Worm (Caenorhabditis elegans) whole organism, L3 larva: Measurements from ENCODE around the gene F25H9.7.
A peak's percentile ranks its signal among the peaks of the same experiment; 100 is the strongest.
"Not testable (repeated sequence)": the region's sequence is repeated elsewhere in the genome, so short reads cannot be mapped to it uniquely, and the experiment has no call there.

Experiments used
- R02D3.7 ChIP-seq: fragments of 150-350 bp; optimal IDR thresholded peaks from 2 replicates; lab custom pipeline; 2014; ENCODE audit warnings: missing biosample characterization, missing genetic modification characterization
- ZK546.5 ChIP-seq: sonication (generic microtip); optimal IDR thresholded peaks from 2 replicates; lab custom pipeline; 2017; ENCODE audit warnings: missing biosample characterization, missing genetic modification characterization
- ama-1 ChIP-seq: fragments of 150-350 bp; optimal IDR thresholded peaks from 2 replicates; lab custom pipeline; 2018
- ceh-16 ChIP-seq: sonication (generic microtip); optimal IDR thresholded peaks from 2 replicates; lab custom pipeline; 2017; ENCODE audit warnings: missing biosample characterization, missing genetic modification characterization
- ceh-82 ChIP-seq: fragments of 150-350 bp; optimal IDR thresholded peaks from 2 replicates; lab custom pipeline; 2014; ENCODE audit warnings: missing biosample characterization, missing genetic modification characterization
- ceh-9 ChIP-seq: sonication (generic microtip); optimal IDR thresholded peaks from 2 replicates; lab custom pipeline; 2018; ENCODE audit warnings: missing biosample characterization, missing genetic modification characterization
- daf-12 ChIP-seq: fragments of 150-350 bp; optimal IDR thresholded peaks from 2 replicates; lab custom pipeline; 2014; ENCODE audit warnings: missing biosample characterization, missing genetic modification reagents, missing genetic modification characterization
- egl-27 ChIP-seq: sonication (generic microtip); optimal IDR thresholded peaks from 4 replicates; lab custom pipeline; 2017; ENCODE audit warnings: missing biosample characterization, missing genetic modification reagents, missing genetic modification characterization
- egl-5 ChIP-seq: fragments of 150-350 bp; optimal IDR thresholded peaks from 2 replicates; lab custom pipeline; 2017; ENCODE audit warnings: missing biosample characterization, missing genetic modification reagents, missing genetic modification characterization, inconsistent platforms
- elt-2 ChIP-seq: sonication (generic microtip); optimal IDR thresholded peaks from 2 replicates; lab custom pipeline; 2016; ENCODE audit warnings: missing genetic modification reagents, mild to moderate bottlenecking, missing genetic modification characterization, missing compliant biosample characterization
- elt-3 ChIP-seq, 3 experiments: fragments of 150-350 bp in 1 of 3; sonication (generic microtip) in 2 of 3; optimal IDR thresholded peaks; 2 replicates in 2 of 3; 4 replicates in 1 of 3; lab custom pipeline; 2014 to 2017; ENCODE audit warnings: missing biosample characterization in 3 of 3, missing genetic modification characterization in 3 of 3
- fkh-10 ChIP-seq: sonication (generic microtip); optimal IDR thresholded peaks from 2 replicates; lab custom pipeline; 2017; ENCODE audit warnings: missing biosample characterization, missing genetic modification reagents, missing genetic modification characterization
- fkh-2 ChIP-seq: fragments of 150-350 bp; optimal IDR thresholded peaks from 2 replicates; lab custom pipeline; 2014; ENCODE audit warnings: missing biosample characterization, missing genetic modification reagents, missing genetic modification characterization
- fos-1 ChIP-seq: fragments of 150-350 bp; optimal IDR thresholded peaks from 2 replicates; lab custom pipeline; 2014; ENCODE audit warnings: missing biosample characterization, missing genetic modification characterization
- hmg-11 ChIP-seq: sonication (generic microtip); optimal IDR thresholded peaks from 2 replicates; lab custom pipeline; 2016; ENCODE audit warnings: missing genetic modification characterization, missing compliant biosample characterization
- jun-1 ChIP-seq: fragments of 150-350 bp; optimal IDR thresholded peaks from 2 replicates; lab custom pipeline; 2014; ENCODE audit warnings: missing biosample characterization, missing genetic modification reagents, missing genetic modification characterization
- lin-15B ChIP-seq: fragments of 150-350 bp; optimal IDR thresholded peaks from 2 replicates; lab custom pipeline; 2014; ENCODE audit warnings: missing biosample characterization, missing genetic modification characterization
- lin-39 ChIP-seq: fragments of 150-350 bp; optimal IDR thresholded peaks from 2 replicates; lab custom pipeline; 2018; ENCODE audit warnings: missing biosample characterization, missing genetic modification reagents, missing genetic modification characterization
- lsy-12 ChIP-seq: sonication (generic microtip); optimal IDR thresholded peaks from 2 replicates; lab custom pipeline; 2016; ENCODE audit warnings: mild to moderate bottlenecking, missing genetic modification characterization, missing compliant biosample characterization
- mdl-1 ChIP-seq: fragments of 150-350 bp; optimal IDR thresholded peaks from 2 replicates; lab custom pipeline; 2014; ENCODE audit warnings: missing biosample characterization, missing genetic modification characterization
- mml-1 ChIP-seq: fragments of 150-350 bp; sonication (generic microtip); optimal IDR thresholded peaks from 3 replicates; lab custom pipeline; 2014; ENCODE audit warnings: missing biosample characterization, missing genetic modification characterization
- nfya-1 ChIP-seq: sonication (generic microtip); optimal IDR thresholded peaks from 2 replicates; lab custom pipeline; 2017; ENCODE audit warnings: missing genetic modification characterization, mild to moderate bottlenecking, missing compliant biosample characterization, antibody characterized with exemption, moderate library complexity; ENCODE audit not compliant: insufficient read depth
- nhr-11 ChIP-seq: fragments of 150-350 bp; optimal IDR thresholded peaks from 2 replicates; lab custom pipeline; 2014; ENCODE audit warnings: missing biosample characterization, missing genetic modification characterization
- nhr-12 ChIP-seq: fragments of 150-350 bp; optimal IDR thresholded peaks from 2 replicates; lab custom pipeline; 2014; ENCODE audit warnings: missing biosample characterization, missing genetic modification characterization
- nhr-23 ChIP-seq: fragments of 150-350 bp; optimal IDR thresholded peaks from 2 replicates; lab custom pipeline; 2014; ENCODE audit warnings: missing biosample characterization, missing genetic modification reagents, missing genetic modification characterization
- nhr-237 ChIP-seq: fragments of 150-350 bp; optimal IDR thresholded peaks from 2 replicates; lab custom pipeline; 2014; ENCODE audit warnings: missing biosample characterization, missing genetic modification characterization
- nhr-25 ChIP-seq: sonication (generic microtip); optimal IDR thresholded peaks from 2 replicates; lab custom pipeline; 2017; ENCODE audit warnings: missing biosample characterization, missing genetic modification characterization
- nhr-28 ChIP-seq: fragments of 150-350 bp; optimal IDR thresholded peaks from 2 replicates; lab custom pipeline; 2014; ENCODE audit warnings: missing biosample characterization, missing genetic modification characterization
- nhr-43 ChIP-seq: sonication (generic microtip); optimal IDR thresholded peaks from 2 replicates; lab custom pipeline; 2016; ENCODE audit warnings: mild to moderate bottlenecking, missing genetic modification characterization, missing compliant biosample characterization; ENCODE audit not compliant: poor library complexity, severe bottlenecking
- nhr-67 ChIP-seq: fragments of 150-350 bp; optimal IDR thresholded peaks from 2 replicates; lab custom pipeline; 2014; ENCODE audit warnings: missing biosample characterization, missing genetic modification characterization
- nhr-76 ChIP-seq: fragments of 150-350 bp; sonication (generic microtip); optimal IDR thresholded peaks from 5 replicates; lab custom pipeline; 2014; ENCODE audit warnings: missing biosample characterization, missing genetic modification characterization
- nhr-77 ChIP-seq: fragments of 150-350 bp; optimal IDR thresholded peaks from 2 replicates; lab custom pipeline; 2014; ENCODE audit warnings: missing biosample characterization, missing genetic modification characterization
- pha-4 ChIP-seq: fragments of 150-350 bp; optimal IDR thresholded peaks from 2 replicates; lab custom pipeline; 2014; ENCODE audit warnings: missing biosample characterization, missing genetic modification reagents, missing genetic modification characterization
- pqm-1 ChIP-seq: fragments of 150-350 bp; optimal IDR thresholded peaks from 2 replicates; lab custom pipeline; 2017; ENCODE audit warnings: missing biosample characterization, missing genetic modification characterization, inconsistent platforms
- sea-2 ChIP-seq: fragments of 150-350 bp; sonication (generic microtip); optimal IDR thresholded peaks from 4 replicates; lab custom pipeline; 2014; ENCODE audit warnings: missing biosample characterization, missing genetic modification reagents, missing genetic modification characterization
- skn-1 ChIP-seq: fragments of 150-350 bp; optimal IDR thresholded peaks from 2 replicates; lab custom pipeline; 2014; ENCODE audit warnings: missing biosample characterization, missing genetic modification characterization
- snpc-4 ChIP-seq: fragments of 150-350 bp; optimal IDR thresholded peaks from 2 replicates; lab custom pipeline; 2014; ENCODE audit warnings: missing biosample characterization, missing genetic modification characterization
- ztf-11 ChIP-seq: fragments of 150-350 bp; optimal IDR thresholded peaks from 2 replicates; lab custom pipeline; 2014; ENCODE audit warnings: missing biosample characterization, missing genetic modification characterization
- ztf-4 ChIP-seq: fragments of 150-350 bp; optimal IDR thresholded peaks from 2 replicates; lab custom pipeline; 2014; ENCODE audit warnings: missing biosample characterization, missing genetic modification characterization

The F25H9.7 gene

DNA sequence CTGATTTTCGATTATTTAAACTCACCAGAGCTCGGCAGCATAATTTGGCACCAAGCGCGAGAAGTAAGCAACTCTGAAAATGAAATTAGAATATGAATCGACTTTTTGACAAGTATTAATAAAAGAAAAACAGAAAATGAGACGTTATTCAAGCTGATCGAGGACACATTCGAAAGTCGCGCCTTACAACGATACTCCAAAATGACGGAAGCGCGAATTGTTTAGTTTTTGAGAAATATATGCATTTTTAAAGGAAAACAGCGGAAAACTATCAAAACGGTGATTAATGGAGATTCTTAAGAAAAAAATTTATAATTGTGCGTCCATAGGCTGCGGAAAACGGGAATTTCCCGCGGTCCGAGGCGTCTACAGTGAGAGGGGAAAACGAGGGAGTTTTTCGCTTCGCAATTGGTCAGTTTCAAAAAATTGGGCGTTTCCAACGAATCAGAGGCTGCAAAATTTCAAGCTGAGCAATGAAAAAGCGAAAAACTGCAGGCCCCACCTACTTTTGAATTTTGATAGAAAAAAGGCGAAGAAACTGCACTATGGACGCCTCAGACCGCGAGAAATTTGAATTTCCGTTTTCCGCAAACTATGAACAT lies 30.6 kb upstream of the F25H9.7 start, which contains the start of gene mes-4:
Gene mes-4, minus strand, starts transcription at position 73 of the 602 bp plus-strand sequence.
- TF ChIP-seq fkh-10 (GFP tag; lab: Kevin White, UChicago) (no peak), nhr-43 (tag; lab: Kevin White, UChicago) (no peak), nhr-12 (tag; lab: Kevin White, UChicago) (no peak), elt-3 (tag; optimal IDR thresholded peaks at IDR 0.05; lab: Kevin White, UChicago) (no peak), nfya-1 (tag; lab: Kevin White, UChicago) (peak; percentile 91), ceh-9 (tag; lab: Kevin White, UChicago) (no peak), skn-1 (tag; lab: Kevin White, UChicago) (no peak), pqm-1 (tag; lab: Kevin White, UChicago) (no peak), nhr-67 (tag; lab: Kevin White, UChicago) (no peak), fos-1 (no peak), lin-15B (tag; lab: Kevin White, UChicago) (peak; percentile 38), nhr-11 (tag; lab: Kevin White, UChicago) (no peak), snpc-4 (tag; lab: Kevin White, UChicago) (no peak), ztf-11 (tag; lab: Kevin White, UChicago) (no peak)

DNA sequence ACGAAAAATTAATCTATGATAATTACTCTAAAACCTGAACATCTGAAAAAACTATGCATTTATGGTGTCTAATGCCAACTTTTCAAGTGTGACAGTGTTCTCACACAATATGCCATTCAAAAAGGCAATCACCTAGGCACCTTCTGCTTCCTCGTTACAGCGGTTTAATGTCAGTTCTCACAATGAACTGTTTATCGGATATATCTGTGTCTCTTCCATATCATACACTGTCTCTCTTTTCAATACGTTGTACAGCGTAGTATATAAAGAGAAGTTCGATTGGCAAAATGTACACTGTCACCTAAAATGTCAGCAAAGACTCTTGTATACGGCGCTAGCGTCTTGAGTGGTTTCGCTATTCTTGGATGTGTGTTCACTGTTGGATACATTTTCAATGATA lies 26.5 kb upstream of the F25H9.7 start, which contains the start of gene col-162:
Gene col-162, plus strand, starts transcription at position 301 of the 400 bp plus-strand sequence.
- TF ChIP-seq lsy-12: no peak
- TF ChIP-seq jun-1 (tag; lab: Kevin White, UChicago): no peak
- no peak for TF ChIP-seq nhr-237 (tag; lab: Kevin White, UChicago)
- TF ChIP-seq hmg-11 (tag; lab: Kevin White, UChicago): no peak
- no peak for TF ChIP-seq skn-1 (tag; lab: Kevin White, UChicago)
- TF ChIP-seq nhr-28 (tag; lab: Kevin White, UChicago): no peak
- TF ChIP-seq ZK546.5 (tag; lab: Kevin White, UChicago): no peak
- no peak for TF ChIP-seq nhr-77
- no peak for TF ChIP-seq pha-4
- TF ChIP-seq nfya-1 (tag; lab: Kevin White, UChicago): no peak
- TF ChIP-seq lin-39: no peak

DNA sequence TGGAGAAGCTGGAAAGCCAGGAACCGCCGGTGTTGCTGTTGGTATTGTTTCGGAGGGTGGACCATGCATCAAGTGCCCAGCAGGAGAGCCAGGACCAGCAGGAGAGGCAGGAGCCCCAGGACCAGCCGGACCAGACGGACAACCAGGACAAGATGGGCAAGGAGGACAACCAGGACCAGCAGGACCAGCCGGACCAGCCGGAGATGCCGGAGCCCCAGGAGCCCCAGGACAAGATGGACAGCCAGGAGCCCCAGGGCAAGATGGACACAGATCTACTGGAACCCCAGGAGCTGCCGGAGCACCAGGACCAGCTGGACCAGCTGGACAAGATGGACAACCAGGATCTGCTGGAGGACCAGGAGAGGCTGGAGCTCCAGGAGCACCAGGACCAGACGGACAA lies 25.4 kb upstream of the F25H9.7 start:
- TF ChIP-seq nhr-76 (tag; lab: Kevin White, UChicago): no peak
- no peak for TF ChIP-seq ceh-16 (tag; lab: Kevin White, UChicago)
- TF ChIP-seq ztf-11 (tag; lab: Kevin White, UChicago): no peak
- no peak for TF ChIP-seq nhr-25 (tag; lab: Kevin White, UChicago)
- TF ChIP-seq, all 47 proteins: peak for 0

ce11 chrV:13443535-13443934 lies 24.6 kb upstream of the F25H9.7 start, which contains the start of gene Y2H9A.6:
Gene Y2H9A.6, plus strand, starts transcription at chrV:13443835.
- TF ChIP-seq fkh-2; nhr-23 (tag; lab: Kevin White, UChicago); nhr-237 (tag; lab: Kevin White, UChicago): not testable (repeated sequence)

DNA sequence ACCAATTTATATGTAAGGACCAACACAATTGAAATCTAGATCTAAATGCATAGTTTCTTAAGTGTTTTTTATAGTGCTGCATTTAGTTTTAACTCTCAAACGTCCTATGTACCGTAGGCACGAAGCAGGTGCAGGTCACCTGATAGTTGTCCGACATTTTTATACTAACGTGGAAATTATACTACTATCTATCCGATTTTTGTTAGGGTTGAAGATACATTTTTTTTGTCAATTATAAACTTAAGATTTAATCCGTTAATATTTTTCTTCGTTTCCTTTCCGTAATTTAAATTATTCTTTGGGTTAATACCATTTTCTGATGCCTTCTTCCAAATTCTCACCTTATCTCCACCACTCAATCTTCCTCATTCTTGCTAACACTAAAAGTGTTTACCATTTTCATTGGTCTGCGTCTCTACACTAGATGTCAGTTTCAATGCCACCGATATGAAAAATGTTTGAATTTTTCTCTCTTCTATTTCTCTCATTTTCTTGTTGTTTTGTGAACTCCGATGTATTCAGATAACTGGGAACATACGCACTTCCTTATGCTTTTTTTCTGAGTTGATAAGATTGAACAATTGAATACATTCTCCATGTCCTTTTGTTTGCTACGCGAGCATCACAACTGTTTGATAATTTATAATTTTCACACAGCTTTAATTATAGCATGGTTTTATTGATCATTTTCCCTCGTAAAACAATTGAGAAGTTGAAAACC lies 22.8 kb upstream of the F25H9.7 start, which contains the start of gene Y2H9A.4:
Gene Y2H9A.4, plus strand, starts transcription at position 671 of the 721 bp plus-strand sequence.
- TF ChIP-seq hmg-11 (tag; lab: Kevin White, UChicago) (no peak), mdl-1 (tag; lab: Kevin White, UChicago) (no peak), ceh-82 (no peak), elt-2 (peak; percentile 54), pqm-1 (tag; lab: Kevin White, UChicago) (no peak), fkh-2 (no peak), nfya-1 (tag; lab: Kevin White, UChicago) (peak; percentile 3), nhr-23 (tag; lab: Kevin White, UChicago) (no peak), pha-4 (peak; percentile 22), fos-1 (no peak), ceh-9 (tag; lab: Kevin White, UChicago) (no peak), nhr-12 (tag; lab: Kevin White, UChicago) (no peak), skn-1 (tag; lab: Kevin White, UChicago) (no peak), ama-1 (no peak), mml-1 (tag; lab: Kevin White, UChicago) (no peak), nhr-25 (tag; lab: Kevin White, UChicago) (peak; percentile 72), nhr-237 (tag; lab: Kevin White, UChicago) (no peak), ztf-4 (tag; lab: Kevin White, UChicago) (no peak), nhr-43 (tag; lab: Kevin White, UChicago) (no peak), jun-1 (tag; lab: Kevin White, UChicago) (peak; percentile 67), R02D3.7 (tag; lab: Kevin White, UChicago) (no peak), elt-3 (tag; optimal IDR thresholded peaks at IDR 0.05; lab: Kevin White, UChicago) (no peak), ZK546.5 (tag; lab: Kevin White, UChicago) (no peak), nhr-77 (no peak), egl-27 (tag; lab: Kevin White, UChicago) (no peak), sea-2 (no peak), nhr-28 (tag; lab: Kevin White, UChicago) (no peak), nhr-11 (tag; lab: Kevin White, UChicago) (no peak), fkh-10 (GFP tag; lab: Kevin White, UChicago) (no peak), daf-12 (tag; lab: Kevin White, UChicago) (no peak), egl-5 (tag; lab: Kevin White, UChicago) (no peak)
